Fruit fly (Drosophila melanogaster) whole organism, embryonic: Measurements from ENCODE around the gene CG5810.
A peak's percentile ranks its signal among the peaks of the same experiment; 100 is the strongest.

Experiments
- CG11085 ChIP-seq: fragments of 200-800 bp; sonication (Bioruptor generic); IDR thresholded peaks from 2 replicates; pipeline ENCODE4 v1.3.6; 2022; ENCODE audit warnings: missing biosample characterization, missing genetic modification characterization
- CG12299 ChIP-seq: fragments of 200-800 bp; sonication (Bioruptor generic); optimal IDR thresholded peaks from 2 replicates; lab custom pipeline; 2018; ENCODE audit warnings: missing biosample characterization, mild to moderate bottlenecking, missing genetic modification characterization
- CG12659 ChIP-seq: fragments of 200-800 bp; sonication (Bioruptor generic); optimal IDR thresholded peaks from 3 replicates; lab custom pipeline; 2017; ENCODE audit warnings: mild to moderate bottlenecking, missing biosample characterization, missing genetic modification reagents, missing genetic modification characterization
- CG18764 ChIP-seq: fragments of 200-800 bp; sonication (Bioruptor generic); optimal IDR thresholded peaks from 3 replicates; lab custom pipeline; 2016; ENCODE audit warnings: missing biosample characterization, missing genetic modification characterization
- CG2120 ChIP-seq: fragments of 200-800 bp; sonication (Bioruptor generic); optimal IDR thresholded peaks from 3 replicates; lab custom pipeline; 2016; ENCODE audit warnings: missing biosample characterization, missing genetic modification characterization
- CG3065 ChIP-seq: fragments of 200-800 bp; sonication (Bioruptor generic); optimal IDR thresholded peaks from 2 replicates; lab custom pipeline; 2016; ENCODE audit warnings: missing biosample characterization, missing genetic modification characterization
- CG31441 ChIP-seq: fragments of 200-800 bp; sonication (Bioruptor generic); IDR thresholded peaks from 2 replicates; pipeline ENCODE4 v1.3.6; 2022; ENCODE audit warnings: missing biosample characterization, missing genetic modification characterization
- CG3838 ChIP-seq: fragments of 200-800 bp; sonication (Bioruptor generic); optimal IDR thresholded peaks from 3 replicates; lab custom pipeline; 2016; ENCODE audit warnings: missing biosample characterization, missing genetic modification characterization
- CG4854 ChIP-seq: fragments of 200-800 bp; sonication (Bioruptor generic); optimal IDR thresholded peaks from 2 replicates; lab custom pipeline; 2016; ENCODE audit warnings: missing biosample characterization, missing genetic modification characterization, inconsistent platforms
- CG6272 ChIP-seq: fragments of 200-800 bp; sonication (Bioruptor generic); IDR thresholded peaks from 2 replicates; pipeline ENCODE4 v1.3.6; 2022; ENCODE audit warnings: missing biosample characterization, missing genetic modification characterization
- CG7271 ChIP-seq: fragments of 200-800 bp; sonication (Bioruptor generic); optimal IDR thresholded peaks from 2 replicates; lab custom pipeline; 2018; ENCODE audit warnings: missing biosample characterization, mild to moderate bottlenecking, missing genetic modification characterization, moderate library complexity
- CG7987 ChIP-seq: fragments of 200-800 bp; sonication (Bioruptor generic); optimal IDR thresholded peaks from 2 replicates; lab custom pipeline; 2018; ENCODE audit warnings: missing biosample characterization, mild to moderate bottlenecking, missing genetic modification characterization, moderate library complexity
- CG8281 ChIP-seq: fragments of 200-800 bp; sonication (Bioruptor generic); optimal IDR thresholded peaks from 2 replicates; lab custom pipeline; 2018; ENCODE audit warnings: missing biosample characterization, mild to moderate bottlenecking, missing genetic modification characterization, moderate library complexity
- CG8359 ChIP-seq: fragments of 200-800 bp; sonication (Bioruptor generic); optimal IDR thresholded peaks from 2 replicates; lab custom pipeline; 2017; ENCODE audit warnings: missing biosample characterization, mild to moderate bottlenecking, missing genetic modification characterization, borderline replicate concordance
- CG9727 ChIP-seq: fragments of 200-800 bp; sonication (Bioruptor generic); optimal IDR thresholded peaks from 3 replicates; lab custom pipeline; 2017; ENCODE audit warnings: missing biosample characterization, mild to moderate bottlenecking, missing genetic modification characterization
- CG9817 ChIP-seq: fragments of 200-800 bp; sonication (Bioruptor generic); optimal IDR thresholded peaks from 2 replicates; lab custom pipeline; 2018; ENCODE audit warnings: missing biosample characterization, mild to moderate bottlenecking, missing genetic modification characterization, moderate library complexity
- CoRest ChIP-seq: fragments of 200-800 bp; sonication (Bioruptor generic); optimal IDR thresholded peaks from 3 replicates; lab custom pipeline; 2018; ENCODE audit warnings: missing biosample characterization, mild to moderate bottlenecking, missing genetic modification characterization, moderate library complexity
- Dbx ChIP-seq: fragments of 200-800 bp; sonication (Bioruptor generic); IDR thresholded peaks from 3 replicates; pipeline ENCODE4 v1.3.6; 2022; ENCODE audit warnings: missing biosample characterization, missing genetic modification characterization
- Drgx ChIP-seq: fragments of 200-800 bp; sonication (Bioruptor generic); IDR thresholded peaks from 2 replicates; pipeline ENCODE4 v1.3.6; 2022; ENCODE audit warnings: missing biosample characterization, missing genetic modification characterization
- E2f1 ChIP-seq: fragments of 200-800 bp; sonication (Bioruptor generic); IDR thresholded peaks from 2 replicates; pipeline ENCODE4 v1.3.6; 2022; ENCODE audit warnings: missing biosample characterization, missing genetic modification characterization
- E2f2 ChIP-seq: fragments of 200-800 bp; sonication (Bioruptor generic); IDR thresholded peaks from 2 replicates; pipeline ENCODE4 v1.3.6; 2022; ENCODE audit warnings: missing biosample characterization, missing genetic modification characterization
- Eip74EF ChIP-seq, 2 experiments: fragments of 200-800 bp in 1 of 2; fragments of >200 bp in 1 of 2; sonication (Bioruptor generic) in 1 of 2; optimal IDR thresholded peaks; 2 replicates each; lab custom pipeline; 2017 to 2019; ENCODE audit warnings: missing biosample characterization in 2 of 2, missing genetic modification characterization in 2 of 2, mild to moderate bottlenecking in 1 of 2, moderate library complexity in 1 of 2
- Gug ChIP-seq: fragments of 200-800 bp; sonication (Bioruptor generic); IDR thresholded peaks from 4 replicates; pipeline ENCODE4 v1.3.6; 2022; ENCODE audit warnings: missing biosample characterization, missing genetic modification characterization
- H15 ChIP-seq: fragments of 200-800 bp; sonication (Bioruptor generic); IDR thresholded peaks from 3 replicates; pipeline ENCODE4 v1.3.6; 2022; ENCODE audit warnings: missing biosample characterization, missing genetic modification characterization
- HLH54F ChIP-seq: fragments of 200-800 bp; sonication (Bioruptor generic); optimal IDR thresholded peaks from 3 replicates; lab custom pipeline; 2016; ENCODE audit warnings: missing biosample characterization, missing genetic modification characterization
- HLHmδ ChIP-seq: fragments of 200-800 bp; sonication (Bioruptor generic); optimal IDR thresholded peaks from 2 replicates; lab custom pipeline; 2018; ENCODE audit warnings: missing biosample characterization, mild to moderate bottlenecking, missing genetic modification characterization, moderate library complexity
- Hand ChIP-seq: fragments of 200-800 bp; sonication (Bioruptor generic); optimal IDR thresholded peaks from 2 replicates; lab custom pipeline; 2017; ENCODE audit warnings: mild to moderate bottlenecking, missing biosample characterization, missing genetic modification reagents, missing genetic modification characterization
- HmgZ ChIP-seq: fragments of 200-800 bp; sonication (Bioruptor generic); optimal IDR thresholded peaks from 2 replicates; lab custom pipeline; 2018; ENCODE audit warnings: missing biosample characterization, mild to moderate bottlenecking, missing genetic modification characterization
- Hmx ChIP-seq: fragments of 200-800 bp; sonication (Bioruptor generic); optimal IDR thresholded peaks from 2 replicates; lab custom pipeline; 2016; ENCODE audit warnings: missing biosample characterization, missing genetic modification characterization
- Kr ChIP-seq: fragments of 200-800 bp; sonication (Bioruptor generic); optimal IDR thresholded peaks from 2 replicates; lab custom pipeline; 2017; ENCODE audit warnings: missing biosample characterization, mild to moderate bottlenecking, missing genetic modification characterization
- MESR4 ChIP-seq: fragments of 200-800 bp; sonication (Bioruptor generic); optimal IDR thresholded peaks from 2 replicates; lab custom pipeline; 2018; ENCODE audit warnings: missing biosample characterization, mild to moderate bottlenecking, missing genetic modification characterization, moderate library complexity
- Nf-YC ChIP-seq: fragments of 200-800 bp; optimal IDR thresholded peaks from 3 replicates; lab custom pipeline; 2019; ENCODE audit warnings: missing biosample characterization, mild to moderate bottlenecking, missing genetic modification characterization, moderate library complexity
- NfI ChIP-seq: fragments of 200-800 bp; sonication (Bioruptor generic); optimal IDR thresholded peaks from 3 replicates; lab custom pipeline; 2018; ENCODE audit warnings: missing biosample characterization, mild to moderate bottlenecking, missing genetic modification characterization, moderate library complexity
- Scr ChIP-seq: fragments of 200-800 bp; sonication (Bioruptor generic); IDR thresholded peaks from 2 replicates; pipeline ENCODE4 v1.3.6; 2022; ENCODE audit warnings: missing biosample characterization, missing genetic modification characterization; ENCODE audit not compliant: partially characterized antibody
- Sox100B ChIP-seq: fragments of 200-800 bp; sonication (Bioruptor generic); optimal IDR thresholded peaks from 3 replicates; lab custom pipeline; 2018; ENCODE audit warnings: missing biosample characterization, mild to moderate bottlenecking, missing genetic modification characterization
- Spps ChIP-seq: fragments of 200-800 bp; sonication (Bioruptor generic); optimal IDR thresholded peaks from 2 replicates; lab custom pipeline; 2018; ENCODE audit warnings: missing biosample characterization, mild to moderate bottlenecking, missing genetic modification characterization
- Taf1 ChIP-seq: fragments of 200-800 bp; sonication (Bioruptor generic); IDR thresholded peaks from 2 replicates; pipeline ENCODE4 v1.3.6; 2022; ENCODE audit warnings: missing biosample characterization, missing genetic modification characterization
- ara ChIP-seq: fragments of 200-800 bp; sonication (Bioruptor generic); IDR thresholded peaks from 2 replicates; pipeline ENCODE4 v1.3.6; 2022; ENCODE audit warnings: missing biosample characterization, missing genetic modification characterization
- bbx ChIP-seq: fragments of 200-800 bp; sonication (Bioruptor generic); IDR thresholded peaks from 2 replicates; pipeline ENCODE4 v1.3.6; 2022; ENCODE audit warnings: missing biosample characterization, missing genetic modification characterization; ENCODE audit not compliant: partially characterized antibody
- emc ChIP-seq: fragments of 200-800 bp; sonication (Bioruptor generic); optimal IDR thresholded peaks from 2 replicates; lab custom pipeline; 2016; ENCODE audit warnings: missing biosample characterization, missing genetic modification characterization
- fru ChIP-seq: fragments of >200 bp; optimal IDR thresholded peaks from 2 replicates; lab custom pipeline; 2017
- gfzf ChIP-seq: fragments of 200-800 bp; sonication (Bioruptor generic); optimal IDR thresholded peaks from 2 replicates; lab custom pipeline; 2016; ENCODE audit warnings: missing biosample characterization, mild to moderate bottlenecking, missing genetic modification characterization, moderate library complexity
- ind ChIP-seq: fragments of 200-800 bp; sonication (Bioruptor generic); optimal IDR thresholded peaks from 3 replicates; lab custom pipeline; 2016; ENCODE audit warnings: missing biosample characterization, missing genetic modification characterization
- mam ChIP-seq: fragments of 200-800 bp; sonication (Bioruptor generic); optimal IDR thresholded peaks from 3 replicates; lab custom pipeline; 2016; ENCODE audit warnings: missing biosample characterization, missing genetic modification characterization
- pita ChIP-seq: fragments of 200-800 bp; sonication (Bioruptor generic); optimal IDR thresholded peaks from 2 replicates; lab custom pipeline; 2017; ENCODE audit warnings: missing biosample characterization, mild to moderate bottlenecking, missing genetic modification characterization
- ranshi ChIP-seq: fragments of 200-800 bp; sonication (Bioruptor generic); IDR thresholded peaks from 2 replicates; pipeline ENCODE4 v1.3.6; 2022; ENCODE audit warnings: missing biosample characterization, missing genetic modification characterization
- sc ChIP-seq, 3 experiments: fragments of >200 bp in 2 of 3; fragments of 200-800 bp in 1 of 3; sonication (Bioruptor generic) in 1 of 3; optimal IDR thresholded peaks; 2 replicates in 2 of 3; 3 replicates in 1 of 3; lab custom pipeline; 2017; ENCODE audit warnings: mild to moderate bottlenecking in 1 of 3, missing biosample characterization in 1 of 3, missing genetic modification characterization in 1 of 3, missing genetic modification reagents in 1 of 3
- sim ChIP-seq: fragments of 200-800 bp; sonication (Bioruptor generic); IDR thresholded peaks from 2 replicates; pipeline ENCODE4 v1.3.6; 2022; ENCODE audit warnings: missing biosample characterization, missing genetic modification characterization
- slp2 ChIP-seq: fragments of 200-800 bp; sonication (Bioruptor generic); optimal IDR thresholded peaks from 2 replicates; lab custom pipeline; 2016; ENCODE audit warnings: missing biosample characterization, missing genetic modification characterization
- tgo ChIP-seq: fragments of 200-800 bp; sonication (Bioruptor generic); IDR thresholded peaks from 3 replicates; pipeline ENCODE4 v1.3.6; 2022; ENCODE audit warnings: missing biosample characterization, missing genetic modification characterization
- wek ChIP-seq: fragments of 200-800 bp; sonication (Bioruptor generic); optimal IDR thresholded peaks from 3 replicates; lab custom pipeline; 2018; ENCODE audit warnings: missing biosample characterization, mild to moderate bottlenecking, missing genetic modification characterization, moderate library complexity

The CG5810 gene

dm6 chr3R:21140458-21140857 lies 23.1 kb upstream of the CG5810 start, which contains the start of gene SNF4Agamma (continued):
- TF ChIP-seq H15 (GFP tag; lab: Robert Waterston, UW): no peak
- TF ChIP-seq Scr (GFP tag; lab: Robert Waterston, UW): peak; percentile 77
- TF ChIP-seq CG2120 (GFP tag; lab: Kevin White, UChicago): peak; percentile 41
- TF ChIP-seq bbx: peak; percentile 77
- TF ChIP-seq sim (GFP tag; lab: Robert Waterston, UW): no peak
- TF ChIP-seq Dbx (GFP tag; lab: Robert Waterston, UW): 0 out of 3 replicates have a peak, but pooled peaks have one; percentile 33
- TF ChIP-seq emc (GFP tag; lab: Kevin White, UChicago): no peak
- no peak for TF ChIP-seq fru (lab: Kevin White, UChicago)
- peak; percentile 29 for TF ChIP-seq gfzf (GFP tag; lab: Kevin White, UChicago)
- TF ChIP-seq ranshi (GFP tag; lab: Robert Waterston, UW): no peak
- TF ChIP-seq slp2: no peak
- TF ChIP-seq Hmx: no peak
- no peak for TF ChIP-seq CG11085
- no peak for TF ChIP-seq CG7271 (tag; lab: Kevin White, UChicago)
- TF ChIP-seq Kr: no peak
- TF ChIP-seq CG3838 (GFP tag; lab: Kevin White, UChicago): no peak
- TF ChIP-seq CG12659 (GFP tag; lab: Kevin White, UChicago): peak; percentile 44
- peak; percentile 45 for TF ChIP-seq CG9817 (tag; lab: Kevin White, UChicago)
- no peak for TF ChIP-seq Eip74EF (GFP tag; optimal IDR thresholded peaks at IDR 0.05; lab: Kevin White, UChicago)
- TF ChIP-seq Drgx: no peak
- no peak for TF ChIP-seq CG3065 (GFP tag; lab: Kevin White, UChicago)
- no peak for TF ChIP-seq pita
- TF ChIP-seq Sox100B: no peak
- no peak for TF ChIP-seq wek (GFP tag; lab: Kevin White, UChicago)
- no peak; the same call in 3 of the 4 replicates for TF ChIP-seq Gug
- TF ChIP-seq CG31441: no peak
- no peak for TF ChIP-seq HLHmδ
- TF ChIP-seq HmgZ: peak; percentile 53
- TF ChIP-seq CG8281: no peak
- TF ChIP-seq E2f1 (GFP tag; lab: Robert Waterston, UW): no peak
- TF ChIP-seq Taf1 (GFP tag; lab: Robert Waterston, UW): no peak
- no peak for TF ChIP-seq Spps (tag; lab: Kevin White, UChicago)
- peak; percentile 11 for TF ChIP-seq HLH54F
- TF ChIP-seq ara (GFP tag; lab: Robert Waterston, UW): no peak
- TF ChIP-seq MESR4 (GFP tag; lab: Kevin White, UChicago): no peak
- no peak for TF ChIP-seq ind (GFP tag; lab: Kevin White, UChicago)
- no peak; the same call in 2 of the 3 replicates for TF ChIP-seq tgo (GFP tag; lab: Robert Waterston, UW)
- TF ChIP-seq CoRest (tag; lab: Kevin White, UChicago): peak; percentile 56
- TF ChIP-seq NfI (GFP tag; lab: Kevin White, UChicago): no peak
- peak; percentile 10 for TF ChIP-seq CG18764
- peak; percentile 20 for TF ChIP-seq CG4854 (GFP tag; lab: Kevin White, UChicago)
- TF ChIP-seq CG9727 (GFP tag; lab: Kevin White, UChicago): no peak
- TF ChIP-seq Nf-YC (tag; lab: Kevin White, UChicago): peak; percentile 58
- no peak for TF ChIP-seq mam (GFP tag; lab: Kevin White, UChicago)
- no peak for TF ChIP-seq CG8359 (GFP tag; lab: Kevin White, UChicago)
- TF ChIP-seq sc (optimal IDR thresholded peaks at IDR 0.05; lab: Kevin White, UChicago): no peak
- TF ChIP-seq sc (GFP tag; optimal IDR thresholded peaks at IDR 0.05; lab: Kevin White, UChicago): no peak
- no peak for TF ChIP-seq CG6272 (GFP tag; lab: Robert Waterston, UW)
- peak; percentile 98 for TF ChIP-seq E2f2 (GFP tag; lab: Robert Waterston, UW)
- TF ChIP-seq CG7987 (GFP tag; lab: Kevin White, UChicago): no peak
- peak; percentile 57 for TF ChIP-seq CG12299 (tag; lab: Kevin White, UChicago)
- no peak for TF ChIP-seq Hand (GFP tag; lab: Kevin White, UChicago)
